Fruit fly (Drosophila melanogaster) whole organism, wandering third instar larva: ENCODE results near the gene Gmap.

Experiments used
- Abd-B ChIP-seq: fragments of >200 bp; optimal IDR thresholded peaks from 2 replicates; lab custom pipeline; 2017; ENCODE audit warnings: missing biosample characterization, missing genetic modification characterization
- CG32264 ChIP-seq: fragments of 200-800 bp; sonication (Bioruptor generic); optimal IDR thresholded peaks from 2 replicates; lab custom pipeline; 2016; ENCODE audit warnings: missing biosample characterization, missing genetic modification characterization
- CG9705 ChIP-seq: fragments of 200-800 bp; sonication (Bioruptor generic); optimal IDR thresholded peaks from 2 replicates; lab custom pipeline; 2018; ENCODE audit warnings: missing biosample characterization, mild to moderate bottlenecking, missing genetic modification characterization
- CrebA ChIP-seq: fragments of 200-800 bp; sonication (Bioruptor generic); optimal IDR thresholded peaks from 2 replicates; lab custom pipeline; 2016; ENCODE audit warnings: missing biosample characterization, mild to moderate bottlenecking, missing genetic modification characterization, borderline replicate concordance
- Dfd ChIP-seq: fragments of >200 bp; optimal IDR thresholded peaks from 2 replicates; lab custom pipeline; 2017; ENCODE audit warnings: missing biosample characterization, missing genetic modification characterization
- GATAd ChIP-seq: sonication (Bioruptor generic); optimal IDR thresholded peaks from 2 replicates; lab custom pipeline; 2016; ENCODE audit warnings: missing biosample characterization, missing genetic modification characterization
- Hnf4 ChIP-seq: fragments of 200-800 bp; sonication (Bioruptor generic); optimal IDR thresholded peaks from 2 replicates; lab custom pipeline; 2016; ENCODE audit warnings: missing biosample characterization, mild to moderate bottlenecking, missing genetic modification characterization
- Hr78 ChIP-seq: fragments of >200 bp; optimal IDR thresholded peaks from 2 replicates; lab custom pipeline; 2017; ENCODE audit warnings: missing biosample characterization, missing genetic modification characterization
- Hr83 ChIP-seq: fragments of 200-300 bp; sonication (Bioruptor generic); optimal IDR thresholded peaks from 2 replicates; lab custom pipeline; 2016; ENCODE audit warnings: missing biosample characterization, mild to moderate bottlenecking, missing genetic modification characterization, moderate library complexity; ENCODE audit not compliant: poor library complexity, severe bottlenecking
- Jra ChIP-seq: sonication (Bioruptor generic); optimal IDR thresholded peaks from 2 replicates; lab custom pipeline; 2016; ENCODE audit warnings: missing biosample characterization, missing genetic modification characterization
- Mio ChIP-seq: sonication (Bioruptor generic); optimal IDR thresholded peaks from 2 replicates; lab custom pipeline; 2016; ENCODE audit warnings: missing biosample characterization, missing genetic modification characterization
- Myc ChIP-seq: fragments of >200 bp; optimal IDR thresholded peaks from 2 replicates; lab custom pipeline; 2017
- N ChIP-seq: fragments of >200 bp; optimal IDR thresholded peaks from 2 replicates; lab custom pipeline; 2018; ENCODE audit warnings: missing biosample characterization, missing external identifiers, missing genetic modification characterization
- OdsH ChIP-seq: fragments of 200-800 bp; sonication (Bioruptor generic); optimal IDR thresholded peaks from 2 replicates; lab custom pipeline; 2016; ENCODE audit warnings: missing biosample characterization, mild to moderate bottlenecking, missing genetic modification characterization
- Sp1 ChIP-seq: fragments of 200-800 bp; sonication (Bioruptor generic); optimal IDR thresholded peaks from 3 replicates; lab custom pipeline; 2019; ENCODE audit warnings: missing biosample characterization, mild to moderate bottlenecking, missing genetic modification characterization, moderate library complexity
- Vsx2 ChIP-seq: fragments of 200-300, 225-300 bp; sonication (Bioruptor generic); optimal IDR thresholded peaks from 2 replicates; lab custom pipeline; 2018; ENCODE audit warnings: missing biosample characterization, missing genetic modification characterization; ENCODE audit not compliant: partially characterized antibody
- br ChIP-seq: fragments of 200-800 bp; sonication (Bioruptor generic); optimal IDR thresholded peaks from 2 replicates; lab custom pipeline; 2016; ENCODE audit warnings: missing biosample characterization, missing genetic modification characterization
- brk ChIP-seq: fragments of 200-800 bp; sonication (Bioruptor generic); optimal IDR thresholded peaks from 2 replicates; lab custom pipeline; 2016; ENCODE audit warnings: missing biosample characterization, mild to moderate bottlenecking, missing genetic modification characterization
- dmrt93B ChIP-seq: fragments of 200-800 bp; sonication (Bioruptor generic); optimal IDR thresholded peaks from 2 replicates; lab custom pipeline; 2018; ENCODE audit warnings: missing biosample characterization, mild to moderate bottlenecking, missing genetic modification characterization
- dsf ChIP-seq: sonication (Bioruptor generic); optimal IDR thresholded peaks from 2 replicates; lab custom pipeline; 2016; ENCODE audit warnings: missing biosample characterization, missing genetic modification characterization, borderline replicate concordance
- ey ChIP-seq: fragments of 200-800 bp; sonication (Bioruptor generic); optimal IDR thresholded peaks from 2 replicates; lab custom pipeline; 2016; ENCODE audit warnings: missing biosample characterization, missing genetic modification characterization
- fru ChIP-seq: fragments of 200-800 bp; sonication (Bioruptor generic); optimal IDR thresholded peaks from 3 replicates; lab custom pipeline; 2016; ENCODE audit warnings: missing biosample characterization, mild to moderate bottlenecking, missing genetic modification characterization
- h ChIP-seq: fragments of 200-800 bp; sonication (Bioruptor generic); optimal IDR thresholded peaks from 3 replicates; lab custom pipeline; 2016; ENCODE audit warnings: missing biosample characterization, mild to moderate bottlenecking, missing genetic modification characterization
- jim ChIP-seq: fragments of 175-275, 200-325 bp; sonication (Bioruptor generic); optimal IDR thresholded peaks from 2 replicates; lab custom pipeline; 2016; ENCODE audit warnings: missing biosample characterization, mild to moderate bottlenecking, missing genetic modification characterization
- lola ChIP-seq: fragments of >200 bp; optimal IDR thresholded peaks from 2 replicates; lab custom pipeline; 2017; ENCODE audit warnings: missing biosample characterization, missing genetic modification characterization
- pan ChIP-seq: fragments of >200 bp; optimal IDR thresholded peaks from 2 replicates; lab custom pipeline; 2017
- rgr ChIP-seq: fragments of 200-800 bp; sonication (Bioruptor generic); optimal IDR thresholded peaks from 3 replicates; lab custom pipeline; 2016; ENCODE audit warnings: missing biosample characterization, mild to moderate bottlenecking, missing genetic modification characterization
- sage ChIP-seq: fragments of 200-800 bp; sonication (Bioruptor generic); optimal IDR thresholded peaks from 2 replicates; lab custom pipeline; 2016; ENCODE audit warnings: missing biosample characterization, mild to moderate bottlenecking, missing genetic modification characterization
- tai ChIP-seq: sonication (Bioruptor generic); optimal IDR thresholded peaks from 2 replicates; lab custom pipeline; 2016; ENCODE audit warnings: missing biosample characterization, missing genetic modification characterization
- usp ChIP-seq: fragments of >200 bp; optimal IDR thresholded peaks from 2 replicates; lab custom pipeline; 2017; ENCODE audit warnings: missing biosample characterization, missing genetic modification characterization
- woc ChIP-seq: sonication (Bioruptor generic); optimal IDR thresholded peaks from 2 replicates; lab custom pipeline; 2016; ENCODE audit warnings: missing biosample characterization, mild to moderate bottlenecking, missing genetic modification characterization

Gene Gmap

DNA sequence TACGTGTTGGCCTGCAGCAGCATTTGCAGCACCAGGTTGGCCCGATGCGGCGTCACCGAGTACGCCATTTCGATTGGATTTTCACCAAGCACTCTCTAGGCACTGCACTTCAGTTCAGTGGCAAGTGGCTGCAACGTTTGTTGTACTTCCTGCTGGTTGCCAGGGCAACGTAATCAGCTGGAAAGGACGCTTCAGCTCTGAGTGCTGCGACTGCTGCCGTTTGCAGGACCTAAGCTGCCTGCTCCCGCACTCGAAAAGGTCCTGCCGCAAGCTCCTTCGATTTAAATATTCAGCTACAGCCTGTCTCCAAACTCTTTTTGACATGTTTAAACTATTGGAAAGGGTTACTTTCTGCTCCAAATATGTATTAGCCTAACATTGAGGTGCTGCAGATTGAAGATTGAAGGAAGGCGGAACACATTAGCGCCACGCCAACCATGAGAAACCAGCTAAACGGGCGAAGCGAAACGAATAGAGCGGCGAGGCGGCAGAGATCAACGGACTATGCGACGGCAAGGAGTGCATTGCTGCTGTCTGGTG lies 19.2 kb upstream of the Gmap start, which contains the start of the genes CG15642 and CG15641:
CG15642 (minus strand) TSS at position 356 of the 540 bp plus-strand sequence.
CG15641 (plus strand) TSS at position 490 of the 540 bp plus-strand sequence.
- TF ChIP-seq Dfd (GFP tag; lab: Kevin White, UChicago) = no peak
- no peak for TF ChIP-seq Hr78 (GFP tag; lab: Kevin White, UChicago)
- TF ChIP-seq Hnf4 (GFP tag; lab: Kevin White, UChicago) = no peak
- no peak for TF ChIP-seq fru
- no peak for TF ChIP-seq brk (GFP tag; lab: Kevin White, UChicago)
- no peak for TF ChIP-seq dmrt93B (GFP tag; lab: Kevin White, UChicago)
- TF ChIP-seq br (GFP tag; lab: Kevin White, UChicago) = no peak
- TF ChIP-seq CrebA (GFP tag; lab: Kevin White, UChicago) = no peak
- TF ChIP-seq Hr83 (GFP tag; lab: Kevin White, UChicago) = no peak
- no peak for TF ChIP-seq ey (GFP tag; lab: Kevin White, UChicago)
- no peak for TF ChIP-seq woc (GFP tag; lab: Kevin White, UChicago)
- TF ChIP-seq N (GFP tag; lab: Kevin White, UChicago) = no peak
- TF ChIP-seq Vsx2 (GFP tag; lab: Kevin White, UChicago) = no peak
- no peak for TF ChIP-seq OdsH (GFP tag; lab: Kevin White, UChicago)

DNA sequence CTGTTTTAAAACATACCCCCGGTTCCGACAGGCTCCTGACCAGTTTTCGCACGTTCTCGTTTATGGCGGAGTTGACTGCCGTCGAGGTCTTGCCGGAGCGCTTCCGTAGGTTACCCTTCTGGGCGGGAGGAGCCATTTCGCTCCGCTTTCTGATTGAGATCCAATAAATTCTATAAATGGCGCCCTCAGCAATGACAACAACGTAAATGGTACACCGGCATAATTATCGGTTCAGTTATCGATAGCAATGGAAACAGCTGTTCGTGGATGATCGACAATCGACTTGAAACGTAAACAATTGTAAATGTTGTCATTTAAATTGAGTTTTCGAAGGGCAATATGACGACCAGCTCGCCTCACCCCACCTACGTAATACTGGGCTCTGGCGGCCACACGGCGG lies 14.8 kb upstream of the Gmap start, which contains the start of the genes Grip128 and Alg14:
Grip128 (minus strand) TSS at position 216 of the 400 bp plus-strand sequence.
Alg14 (plus strand) TSS at position 261 of the 400 bp plus-strand sequence.
- TF ChIP-seq pan (lab: Kevin White, UChicago) (no peak), CrebA (GFP tag; lab: Kevin White, UChicago) (no peak), dsf (GFP tag; lab: Kevin White, UChicago) (no peak), Mio (GFP tag; lab: Kevin White, UChicago) (no peak), rgr (no peak), GATAd (no peak), jim (no peak), N (GFP tag; lab: Kevin White, UChicago) (no peak), Hnf4 (GFP tag; lab: Kevin White, UChicago) (no peak), br (GFP tag; lab: Kevin White, UChicago) (no peak), Sp1 (GFP tag; lab: Kevin White, UChicago) (no peak), lola (no peak), Jra (GFP tag; lab: Kevin White, UChicago) (no peak), fru (no peak), tai (GFP tag; lab: Kevin White, UChicago) (no peak), woc (GFP tag; lab: Kevin White, UChicago) (no peak), CG9705 (GFP tag; lab: Kevin White, UChicago) (no peak)

DNA sequence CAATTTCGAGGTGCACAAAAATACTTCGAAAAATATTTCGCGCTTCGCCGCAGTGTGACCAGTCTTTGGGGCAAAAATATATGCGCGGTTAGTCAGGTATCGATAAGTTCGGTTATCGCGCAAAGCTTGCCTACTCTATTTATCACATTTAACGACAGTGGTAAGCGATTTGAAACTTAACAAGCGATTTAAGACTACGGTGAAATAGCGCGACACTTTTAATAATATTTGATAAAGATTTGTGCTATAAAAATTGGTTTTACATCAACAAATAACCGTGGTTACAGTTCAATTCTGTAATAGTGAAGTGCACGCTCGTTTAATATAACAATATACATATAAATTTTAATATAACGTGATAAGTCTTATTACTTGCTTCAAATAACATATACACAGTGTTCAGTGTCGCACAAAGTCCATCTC lies 11.3 kb upstream of the Gmap start, which contains the start of gene mh:
mh (minus strand) TSS at position 34 of the 423 bp plus-strand sequence.
- TF ChIP-seq ey (GFP tag; lab: Kevin White, UChicago) = no peak
- no peak for TF ChIP-seq Sp1 (GFP tag; lab: Kevin White, UChicago)
- TF ChIP-seq Abd-B (GFP tag; lab: Kevin White, UChicago) = no peak

DNA sequence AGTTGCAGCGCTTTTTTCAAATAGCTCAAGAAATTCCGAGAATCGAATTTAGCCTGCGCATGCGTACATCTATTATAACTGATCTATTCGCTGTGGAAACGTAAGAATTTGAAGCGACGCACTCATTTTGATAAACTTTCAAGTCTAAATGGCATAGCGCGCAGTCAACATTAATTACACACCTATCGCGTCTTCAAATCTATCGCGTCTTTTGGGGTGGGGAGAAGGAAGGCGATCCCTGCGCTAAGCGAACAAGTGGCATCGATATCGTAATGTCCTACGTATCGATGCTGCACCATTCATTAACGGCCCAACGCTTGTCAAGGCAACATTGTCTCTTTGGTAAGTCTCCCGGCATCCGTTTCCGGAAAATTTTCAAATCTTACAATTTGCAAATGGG lies 10.9 kb upstream of the Gmap start, which contains the start of gene CG6324:
CG6324 (plus strand) TSS at position 301 of the 400 bp plus-strand sequence.
- TF ChIP-seq Dfd (GFP tag; lab: Kevin White, UChicago) (no peak), usp (no peak), rgr (no peak), sage (GFP tag; lab: Kevin White, UChicago) (no peak), pan (lab: Kevin White, UChicago) (no peak), Hr83 (GFP tag; lab: Kevin White, UChicago) (no peak), Abd-B (GFP tag; lab: Kevin White, UChicago) (no peak), CG32264 (GFP tag; lab: Kevin White, UChicago) (no peak)

DNA sequence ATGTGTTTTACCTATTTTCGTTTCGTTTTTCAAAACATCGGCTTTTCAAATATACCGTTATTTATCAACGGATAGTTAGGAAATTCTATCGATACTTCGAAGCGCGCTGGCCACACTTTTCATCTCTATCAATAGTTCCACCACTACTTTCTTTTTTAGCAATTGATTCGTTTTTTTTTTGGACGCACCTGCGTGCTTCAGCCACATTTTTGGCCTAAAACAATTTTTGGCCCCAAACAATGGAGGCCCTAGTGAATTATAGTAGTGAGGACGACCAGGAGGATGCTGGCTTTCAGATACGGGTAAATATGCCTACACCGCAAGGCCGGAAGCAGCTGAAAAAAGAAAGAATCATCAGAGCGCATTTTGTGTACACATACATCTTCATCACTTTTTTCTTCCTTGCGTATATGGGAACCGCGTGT lies 4.5 kb upstream of the Gmap start, which contains the start of gene CG6340:
CG6340 (plus strand) TSS at position 139 of the 425 bp plus-strand sequence.
- TF ChIP-seq h (peak; percentile 6), Abd-B (GFP tag; lab: Kevin White, UChicago) (no peak), Sp1 (GFP tag; lab: Kevin White, UChicago) (peak; percentile 12), Myc (lab: Kevin White, UChicago) (peak; percentile 27), dsf (GFP tag; lab: Kevin White, UChicago) (no peak), sage (GFP tag; lab: Kevin White, UChicago) (no peak)
